Worm (Caenorhabditis elegans) whole organism, young adult: Measurements from ENCODE around the gene Y44F5A.1.

ENCODE experiments used
- B0019.2 ChIP-seq: fragments of 200-800 bp; sonication (Bioruptor generic); conservative IDR thresholded peaks from 2 replicates; pipeline ENCODE4 v1.3.6; 2022; ENCODE audit warnings: missing genetic modification reagents, missing genetic modification characterization, missing compliant biosample characterization
- B0035.1 ChIP-seq: sonication (generic microtip); optimal IDR thresholded peaks from 2 replicates; lab custom pipeline; 2016; ENCODE audit warnings: missing genetic modification characterization, mild to moderate bottlenecking, missing compliant biosample characterization, missing genotype, missing genetic modification reagents
- C17E4.6 ChIP-seq: fragments of 200-800 bp; sonication (Bioruptor generic); IDR thresholded peaks from 2 replicates; pipeline ENCODE4 v1.3.6; 2022; ENCODE audit warnings: missing genetic modification reagents, missing genetic modification characterization, missing compliant biosample characterization
- D2030.7 ChIP-seq: fragments of 200-800 bp; sonication (Bioruptor generic); IDR thresholded peaks from 2 replicates; pipeline ENCODE4 v1.3.6; 2022; ENCODE audit warnings: missing genetic modification reagents, missing genetic modification characterization, missing compliant biosample characterization
- F10E7.11 ChIP-seq: sonication (generic microtip); optimal IDR thresholded peaks from 2 replicates; lab custom pipeline; 2017; ENCODE audit warnings: mild to moderate bottlenecking, missing genetic modification characterization, moderate library complexity, missing compliant biosample characterization
- F33H1.4 ChIP-seq: fragments of 200-800 bp; sonication (Bioruptor generic); IDR thresholded peaks from 2 replicates; pipeline ENCODE4 v1.3.6; 2022; ENCODE audit warnings: missing genetic modification reagents, missing genetic modification characterization, missing compliant biosample characterization
- F37B4.10 ChIP-seq: fragments of 200-800 bp; sonication (Bioruptor generic); IDR thresholded peaks from 2 replicates; pipeline ENCODE4 v1.3.6; 2022; ENCODE audit warnings: missing genetic modification characterization, missing compliant biosample characterization
- F39B2.1 ChIP-seq: fragments of 200-800 bp; sonication (Bioruptor generic); IDR thresholded peaks from 2 replicates; pipeline ENCODE4 v1.3.6; 2022; ENCODE audit warnings: missing genetic modification reagents, missing genetic modification characterization, missing compliant biosample characterization
- F57C9.4 ChIP-seq: sonication (generic microtip); optimal IDR thresholded peaks from 2 replicates; lab custom pipeline; 2017; ENCODE audit warnings: mild to moderate bottlenecking, missing genetic modification characterization, missing compliant biosample characterization
- T07F8.4 ChIP-seq: sonication (generic microtip); optimal IDR thresholded peaks from 2 replicates; lab custom pipeline; 2016; ENCODE audit warnings: mild to moderate bottlenecking, missing genetic modification characterization, moderate library complexity, missing compliant biosample characterization
- Y53F4B.3 ChIP-seq: fragments of 200-800 bp; sonication (Bioruptor generic); IDR thresholded peaks from 2 replicates; pipeline ENCODE4 v1.3.6; 2022; ENCODE audit warnings: missing genetic modification reagents, missing genetic modification characterization, missing compliant biosample characterization
- Y53G8AR.9 ChIP-seq: fragments of 200-800 bp; sonication (Bioruptor generic); conservative IDR thresholded peaks from 2 replicates; pipeline ENCODE4 v1.3.6; 2022; ENCODE audit warnings: missing genetic modification reagents, missing genetic modification characterization, missing compliant biosample characterization
- Y56A3A.18 ChIP-seq: fragments of 200-800 bp; sonication (Bioruptor generic); IDR thresholded peaks from 2 replicates; pipeline ENCODE4 v1.3.6; 2022; ENCODE audit warnings: missing genetic modification reagents, missing genetic modification characterization, missing compliant biosample characterization
- Y95B8A.8 ChIP-seq: fragments of 200-800 bp; sonication (Bioruptor generic); IDR thresholded peaks from 2 replicates; pipeline ENCODE4 v1.3.6; 2022; ENCODE audit warnings: missing genetic modification reagents, missing genetic modification characterization, missing compliant biosample characterization
- ZK185.1 ChIP-seq: sonication (generic microtip); optimal IDR thresholded peaks from 2 replicates; lab custom pipeline; 2016; ENCODE audit warnings: mild to moderate bottlenecking, missing genetic modification characterization, missing compliant biosample characterization; ENCODE audit not compliant: poor library complexity, severe bottlenecking
- ama-1 ChIP-seq, 3 experiments: fragments of 150-350 bp in 1 of 3; sonication (generic microtip) in 2 of 3; optimal IDR thresholded peaks; 2 replicates each; lab custom pipeline; 2014 to 2018; ENCODE audit warnings: missing biosample characterization in 2 of 3, missing genetic modification characterization in 2 of 3, missing genetic modification reagents in 2 of 3
- aptf-2 ChIP-seq: fragments of 200-800 bp; sonication (Bioruptor generic); conservative IDR thresholded peaks from 2 replicates; pipeline ENCODE4 v1.3.6; 2022; ENCODE audit warnings: missing genetic modification reagents, missing genetic modification characterization, missing compliant biosample characterization
- athp-1 ChIP-seq: sonication (generic microtip); optimal IDR thresholded peaks from 2 replicates; lab custom pipeline; 2017; ENCODE audit warnings: mild to moderate bottlenecking, missing genetic modification characterization, missing compliant biosample characterization
- attf-6 ChIP-seq: fragments of 200-800 bp; sonication (Bioruptor generic); IDR thresholded peaks from 2 replicates; pipeline ENCODE4 v1.3.6; 2022; ENCODE audit warnings: missing genetic modification reagents, missing genetic modification characterization, missing compliant biosample characterization
- bed-2 ChIP-seq: fragments of 200-800 bp; sonication (Bioruptor generic); IDR thresholded peaks from 2 replicates; pipeline ENCODE4 v1.3.6; 2022; ENCODE audit warnings: missing genetic modification reagents, missing genetic modification characterization, missing compliant biosample characterization
- ccch-3 ChIP-seq: fragments of 200-800 bp; sonication (Bioruptor generic); optimal IDR thresholded peaks from 2 replicates; lab custom pipeline; 2018; ENCODE audit warnings: mild to moderate bottlenecking, missing genetic modification characterization, missing compliant biosample characterization
- ceh-58 ChIP-seq: fragments of 200-800 bp; sonication (Bioruptor generic); IDR thresholded peaks from 2 replicates; pipeline ENCODE4 v1.3.6; 2022; ENCODE audit warnings: missing genetic modification characterization, missing compliant biosample characterization
- die-1 ChIP-seq: sonication (generic microtip); optimal IDR thresholded peaks from 2 replicates; lab custom pipeline; 2016; ENCODE audit warnings: missing genotype, mild to moderate bottlenecking, missing genetic modification characterization, missing compliant biosample characterization
- dox-1 ChIP-seq: fragments of 200-800 bp; sonication (Bioruptor generic); IDR thresholded peaks from 2 replicates; pipeline ENCODE4 v1.3.6; 2022; ENCODE audit warnings: missing genetic modification reagents, missing genetic modification characterization, missing compliant biosample characterization
- egl-18 ChIP-seq: fragments of 200-800 bp; sonication (Bioruptor generic); IDR thresholded peaks from 2 replicates; pipeline ENCODE4 v1.3.6; 2022; ENCODE audit warnings: missing genetic modification reagents, missing genetic modification characterization, missing compliant biosample characterization
- egl-44 ChIP-seq: fragments of 200-800 bp; sonication (Bioruptor generic); IDR thresholded peaks from 2 replicates; pipeline ENCODE4 v1.3.6; 2022; ENCODE audit warnings: missing genetic modification reagents, missing genetic modification characterization, missing compliant biosample characterization
- him-1 ChIP-seq: sonication (generic microtip); optimal IDR thresholded peaks from 2 replicates; lab custom pipeline; 2016; ENCODE audit warnings: missing genotype, missing genetic modification reagents, missing genetic modification characterization, missing compliant biosample characterization
- hlh-12 ChIP-seq: sonication (generic microtip); optimal IDR thresholded peaks from 2 replicates; lab custom pipeline; 2016; ENCODE audit warnings: missing genetic modification characterization, missing compliant biosample characterization
- hlh-26 ChIP-seq: fragments of 200-800 bp; sonication (Bioruptor generic); conservative IDR thresholded peaks from 2 replicates; pipeline ENCODE4 v1.3.6; 2022; ENCODE audit warnings: missing genetic modification reagents, missing genetic modification characterization, missing compliant biosample characterization
- hrde-1 ChIP-seq: sonication (generic microtip); optimal IDR thresholded peaks from 2 replicates; lab custom pipeline; 2016; ENCODE audit warnings: missing genetic modification characterization, mild to moderate bottlenecking, missing compliant biosample characterization, moderate library complexity, missing genotype, missing genetic modification reagents, borderline replicate concordance
- hsf-1 ChIP-seq: fragments of 200-800 bp; sonication (Bioruptor generic); IDR thresholded peaks from 2 replicates; pipeline ENCODE4 v1.3.6; 2022; ENCODE audit warnings: missing genetic modification reagents, missing genetic modification characterization, missing compliant biosample characterization
- lin-26 ChIP-seq: fragments of 200-800 bp; sonication (Bioruptor generic); IDR thresholded peaks from 2 replicates; pipeline ENCODE4 v1.3.6; 2022; ENCODE audit warnings: missing genetic modification reagents, missing genetic modification characterization, missing compliant biosample characterization
- madf-3 ChIP-seq: fragments of 200-800 bp; sonication (Bioruptor generic); IDR thresholded peaks from 2 replicates; pipeline ENCODE4 v1.3.6; 2022; ENCODE audit warnings: missing genetic modification reagents, missing genetic modification characterization, missing compliant biosample characterization
- madf-6 ChIP-seq: fragments of 200-800 bp; sonication (Bioruptor generic); IDR thresholded peaks from 2 replicates; pipeline ENCODE4 v1.3.6; 2022; ENCODE audit warnings: missing genetic modification reagents, missing genetic modification characterization, missing compliant biosample characterization
- madf-8 ChIP-seq: fragments of 200-800 bp; sonication (Bioruptor generic); conservative IDR thresholded peaks from 2 replicates; pipeline ENCODE4 v1.3.6; 2022; ENCODE audit warnings: missing genetic modification reagents, missing genetic modification characterization, missing compliant biosample characterization
- mel-28 ChIP-seq: sonication (generic microtip); optimal IDR thresholded peaks from 2 replicates; lab custom pipeline; 2016; ENCODE audit warnings: borderline replicate concordance, mild to moderate bottlenecking, missing genetic modification characterization, missing compliant biosample characterization
- nfya-2 ChIP-seq: fragments of 200-800 bp; sonication (Bioruptor generic); IDR thresholded peaks from 2 replicates; pipeline ENCODE4 v1.3.6; 2022; ENCODE audit warnings: missing genetic modification reagents, missing genetic modification characterization, missing compliant biosample characterization
- nhr-27 ChIP-seq: fragments of 200-800 bp; sonication (Bioruptor generic); optimal IDR thresholded peaks from 2 replicates; lab custom pipeline; 2018; ENCODE audit warnings: mild to moderate bottlenecking, missing genetic modification characterization, moderate library complexity, missing compliant biosample characterization
- pbrm-1 ChIP-seq: fragments of 200-800 bp; sonication (Bioruptor generic); IDR thresholded peaks from 2 replicates; pipeline ENCODE4 v1.3.6; 2022; ENCODE audit warnings: missing genetic modification reagents, missing genetic modification characterization, missing compliant biosample characterization
- rec-8 ChIP-seq, 2 experiments: sonication (generic microtip); optimal IDR thresholded peaks; 2 replicates each; lab custom pipeline; 2016; ENCODE audit warnings: mild to moderate bottlenecking in 2 of 2, missing genetic modification characterization in 2 of 2, missing genetic modification reagents in 2 of 2, missing genotype in 2 of 2, missing biosample characterization in 1 of 2, missing compliant biosample characterization in 1 of 2, moderate library complexity in 1 of 2
- repo-1 ChIP-seq: sonication (generic microtip); optimal IDR thresholded peaks from 2 replicates; lab custom pipeline; 2017; ENCODE audit warnings: mild to moderate bottlenecking, missing genetic modification characterization, missing compliant biosample characterization
- snpc-1.1 ChIP-seq: sonication (generic microtip); optimal IDR thresholded peaks from 2 replicates; lab custom pipeline; 2017; ENCODE audit warnings: missing genetic modification characterization, mild to moderate bottlenecking, missing compliant biosample characterization, antibody characterized with exemption, moderate library complexity, missing genotype, missing genetic modification reagents; ENCODE audit not compliant: insufficient read depth
- snpc-3.4 ChIP-seq: sonication (generic microtip); optimal IDR thresholded peaks from 2 replicates; lab custom pipeline; 2017; ENCODE audit warnings: missing genetic modification characterization, mild to moderate bottlenecking, missing compliant biosample characterization, antibody characterized with exemption, moderate library complexity, missing genotype, missing genetic modification reagents
- somi-1 ChIP-seq: fragments of 200-800 bp; sonication (Bioruptor generic); optimal IDR thresholded peaks from 2 replicates; lab custom pipeline; 2018; ENCODE audit warnings: mild to moderate bottlenecking, missing genetic modification characterization, missing compliant biosample characterization
- sptf-2 ChIP-seq: fragments of 200-800 bp; sonication (Bioruptor generic); optimal IDR thresholded peaks from 2 replicates; lab custom pipeline; 2018; ENCODE audit warnings: mild to moderate bottlenecking, missing genetic modification characterization, missing compliant biosample characterization
- zim-3 ChIP-seq: sonication (generic microtip); optimal IDR thresholded peaks from 2 replicates; lab custom pipeline; 2017; ENCODE audit warnings: mild to moderate bottlenecking, missing genetic modification characterization, moderate library complexity, missing compliant biosample characterization
- ztf-18 ChIP-seq: sonication (generic microtip); optimal IDR thresholded peaks from 2 replicates; lab custom pipeline; 2016; ENCODE audit warnings: missing genotype, mild to moderate bottlenecking, missing genetic modification characterization, missing compliant biosample characterization
- ztf-6 ChIP-seq: fragments of 200-800 bp; sonication (Bioruptor generic); IDR thresholded peaks from 2 replicates; pipeline ENCODE4 v1.3.6; 2022; ENCODE audit warnings: missing genetic modification reagents, missing genetic modification characterization, missing compliant biosample characterization

Y44F5A.1 gene

ce11 chrIII:4223668-4224127, 23.8 kb downstream of the Y44F5A.1 start (continued):
- no peak for TF ChIP-seq bed-2
- TF ChIP-seq C17E4.6 = no peak
- TF ChIP-seq pbrm-1 = no peak
- TF ChIP-seq F10E7.11 (tag; lab: Kevin White, UChicago) = no peak
- TF ChIP-seq repo-1 (tag; lab: Kevin White, UChicago) = no peak
- TF ChIP-seq attf-6 (GFP tag; lab: Robert Waterston, UW) = no peak
- no peak for TF ChIP-seq snpc-1.1 (tag; lab: Kevin White, UChicago)
- no peak for TF ChIP-seq ccch-3 (GFP tag; lab: Kevin White, UChicago)
- TF ChIP-seq lin-26 = no peak
- TF ChIP-seq F37B4.10 (GFP tag; lab: Robert Waterston, UW) = no peak
- no peak for TF ChIP-seq madf-3 (GFP tag; lab: Robert Waterston, UW)
- no peak for TF ChIP-seq hlh-26
- TF ChIP-seq athp-1 (tag; lab: Kevin White, UChicago) = no peak
- TF ChIP-seq nhr-27 (tag; lab: Kevin White, UChicago) = no peak
- TF ChIP-seq B0019.2 (GFP tag; lab: Robert Waterston, UW) = no peak
- peak; percentile 87 for TF ChIP-seq somi-1
- no peak for TF ChIP-seq Y53F4B.3 (GFP tag; lab: Robert Waterston, UW)
- 0 out of 2 replicates have a peak, but pooled peaks have one; percentile 44 for TF ChIP-seq Y53G8AR.9 (GFP tag; lab: Robert Waterston, UW)
- peak; percentile 24 for TF ChIP-seq ZK185.1
- no peak for TF ChIP-seq hlh-12
- no peak for TF ChIP-seq hrde-1 (tag; lab: Kevin White, UChicago)
- TF ChIP-seq ceh-58 (GFP tag; lab: Robert Waterston, UW) = no peak
- no peak for TF ChIP-seq ztf-6 (GFP tag; lab: Robert Waterston, UW)
- no peak for TF ChIP-seq F39B2.1 (GFP tag; lab: Robert Waterston, UW)
- TF ChIP-seq egl-44 = peak; percentile 63; the same call in 1 of the 2 replicates
- TF ChIP-seq ama-1 (optimal IDR thresholded peaks at IDR 0.05; lab: Kevin White, UChicago) = no peak
- no peak for TF ChIP-seq ama-1 (GFP tag; optimal IDR thresholded peaks at IDR 0.05; lab: Kevin White, UChicago)
- peak; percentile 1 for TF ChIP-seq ztf-18 (tag; lab: Kevin White, UChicago)
- TF ChIP-seq F57C9.4 (tag; lab: Kevin White, UChicago) = no peak
- no peak for TF ChIP-seq aptf-2 (GFP tag; lab: Robert Waterston, UW)
- TF ChIP-seq Y56A3A.18 (GFP tag; lab: Robert Waterston, UW) = no peak
- no peak for TF ChIP-seq D2030.7
- TF ChIP-seq F33H1.4 (GFP tag; lab: Robert Waterston, UW) = no peak
- TF ChIP-seq die-1 (tag; lab: Kevin White, UChicago) = peak; percentile 7
- TF ChIP-seq egl-18 (GFP tag; lab: Robert Waterston, UW) = no peak
- no peak for TF ChIP-seq nfya-2 (GFP tag; lab: Robert Waterston, UW)
- no peak for TF ChIP-seq rec-8 (tag; optimal IDR thresholded peaks at IDR 0.05; lab: Kevin White, UChicago)
- no peak for TF ChIP-seq B0035.1 (tag; lab: Kevin White, UChicago)
- TF ChIP-seq snpc-3.4 = no peak
- no peak for TF ChIP-seq hsf-1 (GFP tag; lab: Robert Waterston, UW)
- no peak for TF ChIP-seq him-1
- peak; percentile 86 for TF ChIP-seq dox-1 (GFP tag; lab: Robert Waterston, UW)
- no peak for TF ChIP-seq mel-28 (tag; lab: Kevin White, UChicago)
- TF ChIP-seq Y95B8A.8 (GFP tag; lab: Robert Waterston, UW) = no peak
- TF ChIP-seq sptf-2 (GFP tag; lab: Kevin White, UChicago) = no peak
- TF ChIP-seq madf-8 = no peak
- TF ChIP-seq T07F8.4 (tag; lab: Kevin White, UChicago) = no peak
- TF ChIP-seq zim-3 (tag; lab: Kevin White, UChicago) = no peak
- TF ChIP-seq madf-6 (GFP tag; lab: Robert Waterston, UW) = no peak
